Worm (Caenorhabditis elegans) whole organism, young adult: Measurements from ENCODE around the gene col-155.

ENCODE experiments used
- K12H6.12 ChIP-seq: fragments of 200-800 bp; sonication (Bioruptor generic); optimal IDR thresholded peaks from 2 replicates; lab custom pipeline; 2018; ENCODE audit warnings: mild to moderate bottlenecking, missing genetic modification characterization, missing compliant biosample characterization
- egl-18 ChIP-seq: fragments of 200-800 bp; sonication (Bioruptor generic); IDR thresholded peaks from 2 replicates; pipeline ENCODE4 v1.3.6; 2022; ENCODE audit warnings: missing genetic modification reagents, missing genetic modification characterization, missing compliant biosample characterization
- lin-35 ChIP-seq, 3 experiments: fragments of 150-350 bp in 2 of 3; sonication (generic microtip) in 1 of 3; optimal IDR thresholded peaks; 2 replicates each; lab custom pipeline; 2014 to 2018; ENCODE audit warnings: missing biosample characterization in 3 of 3, missing genetic modification characterization in 3 of 3, missing genetic modification reagents in 3 of 3
- nfya-2 ChIP-seq: fragments of 200-800 bp; sonication (Bioruptor generic); IDR thresholded peaks from 2 replicates; pipeline ENCODE4 v1.3.6; 2022; ENCODE audit warnings: missing genetic modification reagents, missing genetic modification characterization, missing compliant biosample characterization
- nhr-120 ChIP-seq: fragments of 200-800 bp; sonication (Bioruptor generic); IDR thresholded peaks from 2 replicates; pipeline ENCODE4 v1.3.6; 2022; ENCODE audit warnings: missing genetic modification characterization, missing compliant biosample characterization
- sdz-38 ChIP-seq: sonication (generic microtip); optimal IDR thresholded peaks from 2 replicates; lab custom pipeline; 2016; ENCODE audit warnings: missing genotype, missing genetic modification characterization, missing compliant biosample characterization
- snpc-1.3 ChIP-seq: sonication (generic microtip); optimal IDR thresholded peaks from 2 replicates; lab custom pipeline; 2017; ENCODE audit warnings: missing genetic modification characterization, mild to moderate bottlenecking, missing compliant biosample characterization, antibody characterized with exemption, moderate library complexity, missing genotype, missing genetic modification reagents; ENCODE audit not compliant: insufficient read depth
- unc-130 ChIP-seq: sonication (generic microtip); optimal IDR thresholded peaks from 2 replicates; lab custom pipeline; 2016; ENCODE audit warnings: missing genetic modification reagents, missing genetic modification characterization, missing compliant biosample characterization
- unc-62 ChIP-seq: fragments of 150-350 bp; optimal IDR thresholded peaks from 2 replicates; lab custom pipeline; 2014; ENCODE audit warnings: missing biosample characterization, missing genetic modification reagents, missing genetic modification characterization
- ztf-18 ChIP-seq: sonication (generic microtip); optimal IDR thresholded peaks from 2 replicates; lab custom pipeline; 2016; ENCODE audit warnings: missing genotype, mild to moderate bottlenecking, missing genetic modification characterization, missing compliant biosample characterization
- ztf-25 ChIP-seq: fragments of 200-800 bp; sonication (Bioruptor generic); IDR thresholded peaks from 2 replicates; pipeline ENCODE4 v1.3.6; 2022; ENCODE audit warnings: missing genetic modification reagents, missing genetic modification characterization, missing compliant biosample characterization

- no peak for TF ChIP-seq lin-35 (GFP tag; optimal IDR thresholded peaks at IDR 0.05; lab: Kevin White, UChicago)
- TF ChIP-seq K12H6.12 (tag; lab: Kevin White, UChicago) = no peak
- TF ChIP-seq nhr-120 (GFP tag; lab: Robert Waterston, UW) = no peak
- TF ChIP-seq ztf-18 (tag; lab: Kevin White, UChicago) = no peak
- no peak for TF ChIP-seq unc-62 (GFP tag; lab: Kevin White, UChicago)
- no peak for TF ChIP-seq snpc-1.3 (tag; lab: Kevin White, UChicago)
- TF ChIP-seq sdz-38 (tag; lab: Kevin White, UChicago) = no peak
- TF ChIP-seq egl-18 = no peak
- TF ChIP-seq ztf-25 (GFP tag; lab: Robert Waterston, UW) = no peak
- no peak for TF ChIP-seq nfya-2
- TF ChIP-seq unc-130 (GFP tag; lab: Kevin White, UChicago) = no peak
These were observed 34.9 kb upstream of the col-155 start, which contains the start of gene T26H10.2 for ce11 chrV:11424565-11424964.
